Worm (Caenorhabditis elegans) whole organism, L3 larva: ENCODE data around the gene C34F11.5.

Source experiments
- ama-1 ChIP-seq: fragments of 150-350 bp; optimal IDR thresholded peaks from 2 replicates; lab custom pipeline; 2018
- nhr-237 ChIP-seq: fragments of 150-350 bp; optimal IDR thresholded peaks from 2 replicates; lab custom pipeline; 2014; ENCODE audit warnings: missing biosample characterization, missing genetic modification characterization
- nhr-77 ChIP-seq: fragments of 150-350 bp; optimal IDR thresholded peaks from 2 replicates; lab custom pipeline; 2014; ENCODE audit warnings: missing biosample characterization, missing genetic modification characterization
- tbx-2 ChIP-seq: sonication (generic microtip); optimal IDR thresholded peaks from 2 replicates; lab custom pipeline; 2016; ENCODE audit warnings: mild to moderate bottlenecking, missing genetic modification characterization, missing compliant biosample characterization

- TF ChIP-seq nhr-77 = no peak
- no peak for TF ChIP-seq tbx-2 (tag; lab: Kevin White, UChicago)
- TF ChIP-seq nhr-237 (tag; lab: Kevin White, UChicago) = no peak
- TF ChIP-seq ama-1 = no peak
These were observed 42.1 kb downstream of the C34F11.5 start for ce11 chrII:5237699-5238098.
